Worm (Caenorhabditis elegans) whole organism, late embryonic: ENCODE measurements around the gene Y15E3A.3.

ENCODE experiments used
- K02D7.2 ChIP-seq: sonication (generic microtip); optimal IDR thresholded peaks from 2 replicates; lab custom pipeline; 2017; ENCODE audit warnings: mild to moderate bottlenecking, missing genetic modification characterization, missing compliant biosample characterization
- T23F11.4 ChIP-seq: fragments of 200-800 bp; sonication (Bioruptor generic); optimal IDR thresholded peaks from 2 replicates; lab custom pipeline; 2018; ENCODE audit warnings: mild to moderate bottlenecking, missing genetic modification characterization, missing compliant biosample characterization
- Y22D7AL.16 ChIP-seq: sonication (generic microtip); optimal IDR thresholded peaks from 2 replicates; lab custom pipeline; 2016; ENCODE audit warnings: missing genetic modification characterization, missing compliant biosample characterization
- ceh-2 ChIP-seq: sonication (generic microtip); optimal IDR thresholded peaks from 2 replicates; lab custom pipeline; 2016; ENCODE audit warnings: missing genotype, missing genetic modification characterization, missing compliant biosample characterization
- ceh-22 ChIP-seq: sonication (generic microtip); optimal IDR thresholded peaks from 2 replicates; lab custom pipeline; 2017; ENCODE audit warnings: missing biosample characterization, missing genetic modification characterization
- ceh-24 ChIP-seq: sonication (generic microtip); optimal IDR thresholded peaks from 2 replicates; lab custom pipeline; 2016; ENCODE audit warnings: mild to moderate bottlenecking, missing genetic modification characterization, missing compliant biosample characterization
- ceh-6 ChIP-seq: fragments of 200-800 bp; sonication (Bioruptor generic); optimal IDR thresholded peaks from 2 replicates; lab custom pipeline; 2018; ENCODE audit warnings: mild to moderate bottlenecking, missing genetic modification characterization, missing compliant biosample characterization
- ceh-9 ChIP-seq: sonication (generic microtip); optimal IDR thresholded peaks from 2 replicates; lab custom pipeline; 2016; ENCODE audit warnings: mild to moderate bottlenecking, missing genetic modification characterization, inconsistent platforms, missing compliant biosample characterization
- che-1 ChIP-seq: sonication (generic microtip); optimal IDR thresholded peaks from 2 replicates; lab custom pipeline; 2016; ENCODE audit warnings: mild to moderate bottlenecking, missing genetic modification characterization, missing compliant biosample characterization
- dmd-4 ChIP-seq: sonication (generic microtip); optimal IDR thresholded peaks from 2 replicates; lab custom pipeline; 2016; ENCODE audit warnings: borderline replicate concordance, missing genetic modification characterization, missing compliant biosample characterization
- dve-1 ChIP-seq: sonication (generic microtip); optimal IDR thresholded peaks from 2 replicates; lab custom pipeline; 2017; ENCODE audit warnings: antibody characterized with exemption, mild to moderate bottlenecking, missing genetic modification characterization, missing compliant biosample characterization
- fkh-6 ChIP-seq: sonication (generic microtip); optimal IDR thresholded peaks from 2 replicates; lab custom pipeline; 2016; ENCODE audit warnings: missing genetic modification characterization, missing compliant biosample characterization
- hlh-30 ChIP-seq: sonication (generic microtip); optimal IDR thresholded peaks from 2 replicates; lab custom pipeline; 2017; ENCODE audit warnings: antibody characterized with exemption, missing genetic modification characterization, missing compliant biosample characterization; ENCODE audit not compliant: insufficient read depth
- hlh-6 ChIP-seq: sonication (generic microtip); optimal IDR thresholded peaks from 2 replicates; lab custom pipeline; 2016; ENCODE audit warnings: missing genotype, missing genetic modification characterization, missing compliant biosample characterization
- lin-11 ChIP-seq: fragments of 200-800 bp; sonication (Bioruptor generic); optimal IDR thresholded peaks from 2 replicates; lab custom pipeline; 2018; ENCODE audit warnings: mild to moderate bottlenecking, missing genetic modification characterization, missing compliant biosample characterization
- nfya-1 ChIP-seq: sonication (generic microtip); optimal IDR thresholded peaks from 2 replicates; lab custom pipeline; 2017; ENCODE audit warnings: missing genetic modification characterization, mild to moderate bottlenecking, missing compliant biosample characterization, antibody characterized with exemption, moderate library complexity
- nhr-11 ChIP-seq: fragments of 150-350 bp; optimal IDR thresholded peaks from 2 replicates; lab custom pipeline; 2014; ENCODE audit warnings: missing biosample characterization, missing genetic modification characterization
- npax-4 ChIP-seq: sonication (generic microtip); optimal IDR thresholded peaks from 2 replicates; lab custom pipeline; 2016; ENCODE audit warnings: missing genetic modification characterization, missing compliant biosample characterization
- pag-3 ChIP-seq: sonication (generic microtip); optimal IDR thresholded peaks from 2 replicates; lab custom pipeline; 2016; ENCODE audit warnings: missing compliant biosample characterization, missing genetic modification characterization, borderline replicate concordance
- pat-9 ChIP-seq: fragments of 200-800 bp; sonication (Bioruptor generic); optimal IDR thresholded peaks from 2 replicates; lab custom pipeline; 2018; ENCODE audit warnings: mild to moderate bottlenecking, missing genetic modification characterization, moderate library complexity, missing compliant biosample characterization
- pha-2 ChIP-seq: sonication (generic microtip); optimal IDR thresholded peaks from 2 replicates; lab custom pipeline; 2017; ENCODE audit warnings: mild to moderate bottlenecking, missing genetic modification characterization, missing compliant biosample characterization
- pqm-1 ChIP-seq: sonication (generic microtip); optimal IDR thresholded peaks from 2 replicates; lab custom pipeline; 2016; ENCODE audit warnings: missing genetic modification characterization, missing compliant biosample characterization
- rnt-1 ChIP-seq: sonication (generic microtip); optimal IDR thresholded peaks from 2 replicates; lab custom pipeline; 2016; ENCODE audit warnings: missing genetic modification characterization, missing compliant biosample characterization
- sdc-2 ChIP-seq: sonication (generic microtip); optimal IDR thresholded peaks from 2 replicates; lab custom pipeline; 2016; ENCODE audit warnings: missing genotype, missing genetic modification characterization, missing compliant biosample characterization
- sox-2 ChIP-seq: fragments of 200-800 bp; sonication (Bioruptor generic); IDR thresholded peaks from 2 replicates; pipeline ENCODE4 v1.3.6; 2022; ENCODE audit warnings: missing genetic modification reagents, missing genetic modification characterization, missing compliant biosample characterization
- syd-9 ChIP-seq: sonication (generic microtip); optimal IDR thresholded peaks from 2 replicates; lab custom pipeline; 2016; ENCODE audit warnings: mild to moderate bottlenecking, missing genetic modification characterization, moderate library complexity, missing compliant biosample characterization
- tbx-2 ChIP-seq: sonication (generic microtip); optimal IDR thresholded peaks from 2 replicates; lab custom pipeline; 2016; ENCODE audit warnings: missing genetic modification characterization, missing compliant biosample characterization
- ttx-3 ChIP-seq: sonication (generic microtip); optimal IDR thresholded peaks from 2 replicates; lab custom pipeline; 2016; ENCODE audit warnings: missing genetic modification reagents, missing genetic modification characterization, missing compliant biosample characterization
- unc-3 ChIP-seq, 2 experiments: fragments of 200-800 bp in 1 of 2; sonication (Bioruptor generic) in 1 of 2; sonication (generic microtip) in 1 of 2; conservative IDR thresholded peaks in 1 of 2; optimal IDR thresholded peaks in 1 of 2; 2 replicates each; pipeline versions ENCODE4 v1.3.6 to Lab custom; 2016 to 2022; ENCODE audit warnings: missing compliant biosample characterization in 2 of 2, missing genetic modification characterization in 2 of 2, missing genetic modification reagents in 1 of 2
- unc-86 ChIP-seq: sonication (generic microtip); optimal IDR thresholded peaks from 2 replicates; lab custom pipeline; 2016; ENCODE audit warnings: missing genetic modification characterization, missing compliant biosample characterization

The Y15E3A.3 gene

ce11 chrX:15274827-15275761 lies 50.5 kb downstream of the Y15E3A.3 start (continued):
- TF ChIP-seq ceh-9 (tag; lab: Kevin White, UChicago) (no peak), pat-9 (tag; lab: Kevin White, UChicago) (peak; percentile 76), ttx-3 (no peak), pag-3 (tag; lab: Kevin White, UChicago) (no peak), che-1 (peak; percentile 40), ceh-22 (tag; lab: Kevin White, UChicago) (no peak), npax-4 (tag; lab: Kevin White, UChicago) (no peak), K02D7.2 (peak; percentile 35), fkh-6 (tag; lab: Kevin White, UChicago) (peak; percentile 19), pqm-1 (tag; lab: Kevin White, UChicago) (no peak), T23F11.4 (GFP tag; lab: Kevin White, UChicago) (peak; percentile 70), syd-9 (tag; lab: Kevin White, UChicago) (peak; percentile 76), unc-3 (GFP tag; conservative IDR thresholded peaks at IDR 0.05; lab: Robert Waterston, UW) (no peak), unc-3 (tag; optimal IDR thresholded peaks at IDR 0.05; lab: Kevin White, UChicago) (no peak), dve-1 (tag; lab: Kevin White, UChicago) (peak; percentile 76), ceh-24 (tag; lab: Kevin White, UChicago) (no peak), unc-86 (no peak), ceh-2 (tag; lab: Kevin White, UChicago) (peak; percentile 9), lin-11 (tag; lab: Kevin White, UChicago) (no peak), hlh-6 (tag; lab: Kevin White, UChicago) (no peak), hlh-30 (tag; lab: Kevin White, UChicago) (peak; percentile 24)

ce11 chrX:15274079-15274478 lies 51.5 kb downstream of the Y15E3A.3 start:
- TF ChIP-seq nfya-1 (tag; lab: Kevin White, UChicago) (no peak), sox-2 (GFP tag; lab: Robert Waterston, UW) (no peak), rnt-1 (tag; lab: Kevin White, UChicago) (peak; percentile 40), pha-2 (no peak), sdc-2 (tag; lab: Kevin White, UChicago) (no peak), pat-9 (tag; lab: Kevin White, UChicago) (no peak), nhr-11 (tag; lab: Kevin White, UChicago) (no peak), dmd-4 (tag; lab: Kevin White, UChicago) (no peak), hlh-6 (tag; lab: Kevin White, UChicago) (no peak), tbx-2 (peak; percentile 25)
- TF ChIP-seq, all 69 proteins: peak for 2

- no peak for TF ChIP-seq ceh-6
- no peak for TF ChIP-seq pha-2
- TF ChIP-seq dmd-4 (tag; lab: Kevin White, UChicago) = no peak
- TF ChIP-seq Y22D7AL.16 (tag; lab: Kevin White, UChicago) = no peak
Measured at ce11 chrX:15272925-15273324, 52.7 kb downstream of the Y15E3A.3 start.
